Fruit fly (Drosophila melanogaster) whole organism, embryonic: ENCODE data around the gene mRpS10.

Experiments used
- BEAF-32 ChIP-seq: fragments of 200-800 bp; sonication (Bioruptor generic); optimal IDR thresholded peaks from 3 replicates; lab custom pipeline; 2017; ENCODE audit warnings: missing biosample characterization, missing genetic modification characterization, mild to moderate bottlenecking, moderate library complexity, missing genetic modification reagents
- Bgb ChIP-seq: fragments of 200-800 bp; sonication (Bioruptor generic); IDR thresholded peaks from 2 replicates; pipeline ENCODE4 v1.3.6; 2022; ENCODE audit warnings: missing biosample characterization, missing genetic modification characterization; ENCODE audit not compliant: partially characterized antibody
- CG10267 ChIP-seq: fragments of 200-800 bp; sonication (Bioruptor generic); optimal IDR thresholded peaks from 2 replicates; lab custom pipeline; 2018; ENCODE audit warnings: missing biosample characterization, mild to moderate bottlenecking, missing genetic modification characterization, moderate library complexity
- CG10274 ChIP-seq: fragments of 200-800 bp; sonication (Bioruptor generic); optimal IDR thresholded peaks from 3 replicates; lab custom pipeline; 2017; ENCODE audit warnings: missing biosample characterization, mild to moderate bottlenecking, missing genetic modification characterization
- CG11247 ChIP-seq: fragments of 200-800 bp; sonication (Bioruptor generic); IDR thresholded peaks from 2 replicates; pipeline ENCODE4 v1.3.6; 2022; ENCODE audit warnings: missing biosample characterization, missing genetic modification characterization
- CG14710 ChIP-seq: fragments of 200-800 bp; sonication (Bioruptor generic); optimal IDR thresholded peaks from 3 replicates; lab custom pipeline; 2019; ENCODE audit warnings: missing biosample characterization, mild to moderate bottlenecking, missing genetic modification characterization, moderate library complexity
- CG15011 ChIP-seq: fragments of 200-800 bp; sonication (Bioruptor generic); optimal IDR thresholded peaks from 3 replicates; lab custom pipeline; 2018; ENCODE audit warnings: missing biosample characterization, mild to moderate bottlenecking, missing genetic modification characterization
- CG17359 ChIP-seq: fragments of 200-800 bp; sonication (Bioruptor generic); optimal IDR thresholded peaks from 3 replicates; lab custom pipeline; 2018; ENCODE audit warnings: missing biosample characterization, mild to moderate bottlenecking, missing genetic modification characterization, moderate library complexity
- CG18764 ChIP-seq: fragments of 200-800 bp; sonication (Bioruptor generic); optimal IDR thresholded peaks from 3 replicates; lab custom pipeline; 2016; ENCODE audit warnings: missing biosample characterization, missing genetic modification characterization
- CG2116 ChIP-seq: fragments of 200-800 bp; sonication (Bioruptor generic); optimal IDR thresholded peaks from 3 replicates; lab custom pipeline; 2018; ENCODE audit warnings: missing biosample characterization, mild to moderate bottlenecking, missing genetic modification characterization
- CG2120 ChIP-seq: fragments of 200-800 bp; sonication (Bioruptor generic); optimal IDR thresholded peaks from 3 replicates; lab custom pipeline; 2016; ENCODE audit warnings: missing biosample characterization, missing genetic modification characterization
- CG2678 ChIP-seq: fragments of 200-800 bp; sonication (Bioruptor generic); optimal IDR thresholded peaks from 3 replicates; lab custom pipeline; 2019; ENCODE audit warnings: missing biosample characterization, mild to moderate bottlenecking, missing genetic modification characterization, moderate library complexity
- CG32532 ChIP-seq: fragments of 200-800 bp; sonication (Bioruptor generic); IDR thresholded peaks from 2 replicates; pipeline ENCODE4 v1.3.6; 2022; ENCODE audit warnings: missing biosample characterization, missing genetic modification characterization
- CG34422 ChIP-seq: fragments of 200-800 bp; sonication (Bioruptor generic); IDR thresholded peaks from 3 replicates; pipeline ENCODE4 v1.3.6; 2022; ENCODE audit warnings: missing biosample characterization, missing genetic modification characterization
- CG4617 ChIP-seq: fragments of 200-800 bp; sonication (Bioruptor generic); optimal IDR thresholded peaks from 3 replicates; lab custom pipeline; 2016; ENCODE audit warnings: missing biosample characterization, missing genetic modification characterization, borderline replicate concordance
- CG6765 ChIP-seq: fragments of 200-800 bp; sonication (Bioruptor generic); optimal IDR thresholded peaks from 3 replicates; lab custom pipeline; 2017; ENCODE audit warnings: missing biosample characterization, mild to moderate bottlenecking, missing genetic modification characterization
- CG7963 ChIP-seq: fragments of 200-800 bp; sonication (Bioruptor generic); IDR thresholded peaks from 3 replicates; pipeline ENCODE4 v1.3.6; 2022; ENCODE audit warnings: missing biosample characterization, missing genetic modification characterization; ENCODE audit not compliant: partially characterized antibody
- CG9797 ChIP-seq: fragments of 200-800 bp; sonication (Bioruptor generic); optimal IDR thresholded peaks from 3 replicates; lab custom pipeline; 2018; ENCODE audit warnings: missing biosample characterization, mild to moderate bottlenecking, missing genetic modification characterization
- CHES-1-like ChIP-seq: fragments of 200-800 bp; sonication (Bioruptor generic); optimal IDR thresholded peaks from 2 replicates; lab custom pipeline; 2016; ENCODE audit warnings: missing biosample characterization, missing genetic modification characterization
- Dll ChIP-seq: fragments of 200-800 bp; sonication (Bioruptor generic); IDR thresholded peaks from 4 replicates; pipeline ENCODE4 v1.3.6; 2022; ENCODE audit warnings: missing biosample characterization, missing genetic modification characterization; ENCODE audit not compliant: partially characterized antibody
- Dp ChIP-seq: fragments of 200-800 bp; sonication (Bioruptor generic); optimal IDR thresholded peaks from 2 replicates; lab custom pipeline; 2018; ENCODE audit warnings: missing biosample characterization, mild to moderate bottlenecking, missing genetic modification characterization, moderate library complexity
- E2f1 ChIP-seq: fragments of 200-800 bp; sonication (Bioruptor generic); IDR thresholded peaks from 2 replicates; pipeline ENCODE4 v1.3.6; 2022; ENCODE audit warnings: missing biosample characterization, missing genetic modification characterization
- E2f2 ChIP-seq: fragments of 200-800 bp; sonication (Bioruptor generic); IDR thresholded peaks from 2 replicates; pipeline ENCODE4 v1.3.6; 2022; ENCODE audit warnings: missing biosample characterization, missing genetic modification characterization
- Eip74EF ChIP-seq, 2 experiments: fragments of 200-800 bp in 1 of 2; fragments of >200 bp in 1 of 2; sonication (Bioruptor generic) in 1 of 2; optimal IDR thresholded peaks; 2 replicates each; lab custom pipeline; 2017 to 2019; ENCODE audit warnings: missing biosample characterization in 2 of 2, missing genetic modification characterization in 2 of 2, mild to moderate bottlenecking in 1 of 2, moderate library complexity in 1 of 2
- Ets97D ChIP-seq: fragments of 200-800 bp; sonication (Bioruptor generic); optimal IDR thresholded peaks from 3 replicates; lab custom pipeline; 2016; ENCODE audit warnings: missing biosample characterization, missing genetic modification characterization
- Lhr ChIP-seq: fragments of 200-800 bp; sonication (Bioruptor generic); optimal IDR thresholded peaks from 3 replicates; lab custom pipeline; 2017; ENCODE audit warnings: mild to moderate bottlenecking, missing biosample characterization, missing genetic modification reagents, missing genetic modification characterization
- MBD-R2 ChIP-seq: fragments of 200-800 bp; sonication (Bioruptor generic); IDR thresholded peaks from 2 replicates; pipeline ENCODE4 v1.3.6; 2022; ENCODE audit warnings: missing biosample characterization, missing genetic modification characterization
- MESR4 ChIP-seq: fragments of 200-800 bp; sonication (Bioruptor generic); optimal IDR thresholded peaks from 2 replicates; lab custom pipeline; 2018; ENCODE audit warnings: missing biosample characterization, mild to moderate bottlenecking, missing genetic modification characterization, moderate library complexity
- Meics ChIP-seq: fragments of 200-800 bp; sonication (Bioruptor generic); optimal IDR thresholded peaks from 2 replicates; lab custom pipeline; 2017; ENCODE audit warnings: missing biosample characterization, mild to moderate bottlenecking, missing genetic modification characterization
- NC2α ChIP-seq: fragments of 200-800 bp; sonication (Bioruptor generic); optimal IDR thresholded peaks from 2 replicates; lab custom pipeline; 2016; ENCODE audit warnings: missing biosample characterization, missing genetic modification characterization
- Scr ChIP-seq: fragments of 200-800 bp; sonication (Bioruptor generic); IDR thresholded peaks from 2 replicates; pipeline ENCODE4 v1.3.6; 2022; ENCODE audit warnings: missing biosample characterization, missing genetic modification characterization; ENCODE audit not compliant: partially characterized antibody
- Sin3A ChIP-seq: fragments of >200 bp; optimal IDR thresholded peaks from 2 replicates; lab custom pipeline; 2018
- Sox102F ChIP-seq: fragments of 200-800 bp; sonication (Bioruptor generic); optimal IDR thresholded peaks from 2 replicates; lab custom pipeline; 2018; ENCODE audit warnings: missing biosample characterization, mild to moderate bottlenecking, missing genetic modification characterization, moderate library complexity
- Xbp1 ChIP-seq: fragments of 200-800 bp; sonication (Bioruptor generic); optimal IDR thresholded peaks from 3 replicates; lab custom pipeline; 2016; ENCODE audit warnings: missing biosample characterization, mild to moderate bottlenecking, missing genetic modification characterization
- YL-1 ChIP-seq: fragments of 200-800 bp; sonication (Bioruptor generic); optimal IDR thresholded peaks from 3 replicates; lab custom pipeline; 2017; ENCODE audit warnings: missing biosample characterization, mild to moderate bottlenecking, missing genetic modification characterization
- dati ChIP-seq: fragments of 200-800 bp; sonication (Bioruptor generic); IDR thresholded peaks from 2 replicates; pipeline ENCODE4 v1.3.6; 2022; ENCODE audit warnings: missing biosample characterization, missing genetic modification characterization
- gfzf ChIP-seq: fragments of 200-800 bp; sonication (Bioruptor generic); optimal IDR thresholded peaks from 2 replicates; lab custom pipeline; 2016; ENCODE audit warnings: missing biosample characterization, mild to moderate bottlenecking, missing genetic modification characterization, moderate library complexity
- mirr ChIP-seq: fragments of 200-800 bp; sonication (Bioruptor generic); optimal IDR thresholded peaks from 3 replicates; lab custom pipeline; 2018; ENCODE audit warnings: missing biosample characterization, mild to moderate bottlenecking, missing genetic modification characterization
- nmo ChIP-seq: fragments of 200-800 bp; sonication (Bioruptor generic); optimal IDR thresholded peaks from 2 replicates; lab custom pipeline; 2018; ENCODE audit warnings: missing biosample characterization, mild to moderate bottlenecking, missing genetic modification characterization, moderate library complexity
- odd ChIP-seq: fragments of 200-800 bp; sonication (Bioruptor generic); optimal IDR thresholded peaks from 2 replicates; lab custom pipeline; 2017; ENCODE audit warnings: missing biosample characterization, mild to moderate bottlenecking, missing genetic modification characterization
- prd ChIP-seq, 3 experiments: fragments of >200 bp in 2 of 3; fragments of 200-800 bp in 1 of 3; sonication (Bioruptor generic) in 1 of 3; optimal IDR thresholded peaks in 2 of 3; IDR thresholded peaks in 1 of 3; 2 replicates in 2 of 3; 3 replicates in 1 of 3; pipeline versions ENCODE4 v1.3.6 to Lab custom; 2017 to 2022; ENCODE audit warnings: missing biosample characterization in 1 of 3, missing genetic modification characterization in 1 of 3
- pzg ChIP-seq: fragments of 200-800 bp; sonication (Bioruptor generic); optimal IDR thresholded peaks from 3 replicates; lab custom pipeline; 2018; ENCODE audit warnings: missing biosample characterization, mild to moderate bottlenecking, missing genetic modification characterization, moderate library complexity
- sens ChIP-seq: fragments of 200-800 bp; sonication (Bioruptor generic); peaks from one replicate; lab custom pipeline; 2016; ENCODE audit warnings: missing biosample characterization, missing genetic modification characterization
- sob ChIP-seq: fragments of 200-800 bp; sonication (Bioruptor generic); IDR thresholded peaks from 2 replicates; pipeline ENCODE4 v1.3.6; 2022; ENCODE audit warnings: missing biosample characterization, missing genetic modification characterization
- sr ChIP-seq: fragments of 200-800 bp; sonication (Bioruptor generic); IDR thresholded peaks from 3 replicates; pipeline ENCODE4 v1.3.6; 2022; ENCODE audit warnings: missing biosample characterization, missing genetic modification characterization
- stwl ChIP-seq: fragments of 200-800 bp; sonication (Bioruptor generic); optimal IDR thresholded peaks from 3 replicates; lab custom pipeline; 2018; ENCODE audit warnings: missing biosample characterization, mild to moderate bottlenecking, missing genetic modification characterization, moderate library complexity
- tio ChIP-seq: fragments of 200-800 bp; sonication (Bioruptor generic); optimal IDR thresholded peaks from 2 replicates; lab custom pipeline; 2017; ENCODE audit warnings: missing biosample characterization, missing genetic modification characterization, inconsistent platforms
- usp ChIP-seq: fragments of >200 bp; optimal IDR thresholded peaks from 2 replicates; lab custom pipeline; 2017; ENCODE audit warnings: missing biosample characterization, missing genetic modification characterization
- vfl ChIP-seq: fragments of 200-800 bp; sonication (Bioruptor generic); optimal IDR thresholded peaks from 2 replicates; lab custom pipeline; 2016; ENCODE audit warnings: missing biosample characterization, missing genetic modification characterization

Gene mRpS10

dm6 chr3R:15222973-15223372 lies 6.5 kb upstream of the mRpS10 start, which contains the start of gene Polr2G:
Polr2G (minus strand) TSS chr3R:15223180.
- TF ChIP-seq BEAF-32 (peak; percentile 14), CG10274 (GFP tag; lab: Kevin White, UChicago) (no peak), MESR4 (peak; percentile 61), Sin3A (lab: Kevin White, UChicago) (no peak), dati (GFP tag; lab: Robert Waterston, UW) (no peak), Dp (GFP tag; lab: Kevin White, UChicago) (peak; percentile 67), CG32532 (GFP tag; lab: Robert Waterston, UW) (no peak), Dll (GFP tag; lab: Robert Waterston, UW) (peak; percentile 28; the same call in 1 of the 4 replicates), vfl (GFP tag; lab: Kevin White, UChicago) (no peak), odd (GFP tag; lab: Kevin White, UChicago) (no peak), stwl (tag; lab: Kevin White, UChicago) (peak; percentile 30), CG10267 (tag; lab: Kevin White, UChicago) (peak; percentile 10), usp (GFP tag; lab: Kevin White, UChicago) (no peak), E2f2 (GFP tag; lab: Robert Waterston, UW) (peak; percentile 67), Eip74EF (GFP tag; optimal IDR thresholded peaks at IDR 0.05; lab: Kevin White, UChicago) (no peak), Meics (GFP tag; lab: Kevin White, UChicago) (no peak), CG7963 (GFP tag; lab: Robert Waterston, UW) (no peak), gfzf (peak; percentile 63), E2f1 (GFP tag; lab: Robert Waterston, UW) (peak; percentile 24; the same call in 1 of the 2 replicates), CG17359 (tag; lab: Kevin White, UChicago) (no peak), CG11247 (no peak), tio (GFP tag; lab: Kevin White, UChicago) (no peak), sens (GFP tag; lab: Kevin White, UChicago) (peak; percentile 42), sr (GFP tag; lab: Robert Waterston, UW) (no peak), CG15011 (GFP tag; lab: Kevin White, UChicago) (no peak), CG34422 (GFP tag; lab: Robert Waterston, UW) (peak; percentile 13; the same call in 1 of the 3 replicates), Xbp1 (GFP tag; lab: Kevin White, UChicago) (no peak), CG2116 (GFP tag; lab: Kevin White, UChicago) (peak; percentile 19), mirr (no peak), CG6765 (GFP tag; lab: Kevin White, UChicago) (no peak), CG9797 (GFP tag; lab: Kevin White, UChicago) (peak; percentile 48), Scr (GFP tag; lab: Robert Waterston, UW) (peak; percentile 15; the same call in 1 of the 2 replicates), CG2120 (GFP tag; lab: Kevin White, UChicago) (no peak), CG2678 (tag; lab: Kevin White, UChicago) (no peak), sob (GFP tag; lab: Robert Waterston, UW) (no peak), Ets97D (GFP tag; lab: Kevin White, UChicago) (peak; percentile 4), CG14710 (peak; percentile 10), CHES-1-like (GFP tag; lab: Kevin White, UChicago) (no peak), YL-1 (GFP tag; lab: Kevin White, UChicago) (peak; percentile 34), NC2α (no peak), pzg (GFP tag; lab: Kevin White, UChicago) (peak; percentile 19), Lhr (GFP tag; lab: Kevin White, UChicago) (no peak), prd (optimal IDR thresholded peaks at IDR 0.05; lab: Kevin White, UChicago) (no peak), prd (GFP tag; IDR thresholded peaks at IDR 0.05; lab: Robert Waterston, UW) (no peak), Bgb (GFP tag; lab: Robert Waterston, UW) (no peak), nmo (GFP tag; lab: Kevin White, UChicago) (no peak), CG18764 (no peak), MBD-R2 (GFP tag; lab: Robert Waterston, UW) (peak; percentile 70), CG4617 (peak; percentile 50), Sox102F (no peak)
